Worm (Caenorhabditis elegans) whole organism, L3 larva: ENCODE results near the gene T15B12.2.
A peak's percentile ranks its signal among the peaks of the same experiment; 100 is the strongest.

Experiments
- R02D3.7 ChIP-seq: fragments of 150-350 bp; optimal IDR thresholded peaks from 2 replicates; lab custom pipeline; 2014; ENCODE audit warnings: missing biosample characterization, missing genetic modification characterization
- ama-1 ChIP-seq: fragments of 150-350 bp; optimal IDR thresholded peaks from 2 replicates; lab custom pipeline; 2018
- ceh-16 ChIP-seq: sonication (generic microtip); optimal IDR thresholded peaks from 2 replicates; lab custom pipeline; 2017; ENCODE audit warnings: missing biosample characterization, missing genetic modification characterization
- ceh-28 ChIP-seq: fragments of 150-350 bp; optimal IDR thresholded peaks from 2 replicates; lab custom pipeline; 2014; ENCODE audit warnings: missing biosample characterization, missing genetic modification reagents, missing genetic modification characterization
- egl-27 ChIP-seq: sonication (generic microtip); optimal IDR thresholded peaks from 4 replicates; lab custom pipeline; 2017; ENCODE audit warnings: missing biosample characterization, missing genetic modification reagents, missing genetic modification characterization
- egl-5 ChIP-seq: fragments of 150-350 bp; optimal IDR thresholded peaks from 2 replicates; lab custom pipeline; 2017; ENCODE audit warnings: missing biosample characterization, missing genetic modification reagents, missing genetic modification characterization, inconsistent platforms
- elt-1 ChIP-seq: fragments of 150-350 bp; optimal IDR thresholded peaks from 2 replicates; lab custom pipeline; 2014; ENCODE audit warnings: missing biosample characterization, missing genetic modification characterization
- elt-2 ChIP-seq: sonication (generic microtip); optimal IDR thresholded peaks from 2 replicates; lab custom pipeline; 2016; ENCODE audit warnings: missing genetic modification reagents, mild to moderate bottlenecking, missing genetic modification characterization, missing compliant biosample characterization
- elt-3 ChIP-seq, 3 experiments: fragments of 150-350 bp in 1 of 3; sonication (generic microtip) in 2 of 3; optimal IDR thresholded peaks; 2 replicates in 2 of 3; 4 replicates in 1 of 3; lab custom pipeline; 2014 to 2017; ENCODE audit warnings: missing biosample characterization in 3 of 3, missing genetic modification characterization in 3 of 3
- eor-1 ChIP-seq, 2 experiments: fragments of 150-350 bp; optimal IDR thresholded peaks; 2 replicates each; lab custom pipeline; 2014 to 2018; ENCODE audit warnings: missing biosample characterization in 2 of 2, missing genetic modification characterization in 2 of 2
- fkh-10 ChIP-seq: sonication (generic microtip); optimal IDR thresholded peaks from 2 replicates; lab custom pipeline; 2017; ENCODE audit warnings: missing biosample characterization, missing genetic modification reagents, missing genetic modification characterization
- fkh-2 ChIP-seq: fragments of 150-350 bp; optimal IDR thresholded peaks from 2 replicates; lab custom pipeline; 2014; ENCODE audit warnings: missing biosample characterization, missing genetic modification reagents, missing genetic modification characterization
- fos-1 ChIP-seq: fragments of 150-350 bp; optimal IDR thresholded peaks from 2 replicates; lab custom pipeline; 2014; ENCODE audit warnings: missing biosample characterization, missing genetic modification characterization
- hmg-11 ChIP-seq: sonication (generic microtip); optimal IDR thresholded peaks from 2 replicates; lab custom pipeline; 2016; ENCODE audit warnings: missing genetic modification characterization, missing compliant biosample characterization
- lin-15B ChIP-seq: fragments of 150-350 bp; optimal IDR thresholded peaks from 2 replicates; lab custom pipeline; 2014; ENCODE audit warnings: missing biosample characterization, missing genetic modification characterization
- lin-39 ChIP-seq: fragments of 150-350 bp; optimal IDR thresholded peaks from 2 replicates; lab custom pipeline; 2018; ENCODE audit warnings: missing biosample characterization, missing genetic modification reagents, missing genetic modification characterization
- lsy-12 ChIP-seq: sonication (generic microtip); optimal IDR thresholded peaks from 2 replicates; lab custom pipeline; 2016; ENCODE audit warnings: mild to moderate bottlenecking, missing genetic modification characterization, missing compliant biosample characterization
- mdl-1 ChIP-seq: fragments of 150-350 bp; optimal IDR thresholded peaks from 2 replicates; lab custom pipeline; 2014; ENCODE audit warnings: missing biosample characterization, missing genetic modification characterization
- mml-1 ChIP-seq: fragments of 150-350 bp; sonication (generic microtip); optimal IDR thresholded peaks from 3 replicates; lab custom pipeline; 2014; ENCODE audit warnings: missing biosample characterization, missing genetic modification characterization
- nfya-1 ChIP-seq: sonication (generic microtip); optimal IDR thresholded peaks from 2 replicates; lab custom pipeline; 2017; ENCODE audit warnings: missing genetic modification characterization, mild to moderate bottlenecking, missing compliant biosample characterization, antibody characterized with exemption, moderate library complexity; ENCODE audit not compliant: insufficient read depth
- nhr-12 ChIP-seq: fragments of 150-350 bp; optimal IDR thresholded peaks from 2 replicates; lab custom pipeline; 2014; ENCODE audit warnings: missing biosample characterization, missing genetic modification characterization
- nhr-23 ChIP-seq: fragments of 150-350 bp; optimal IDR thresholded peaks from 2 replicates; lab custom pipeline; 2014; ENCODE audit warnings: missing biosample characterization, missing genetic modification reagents, missing genetic modification characterization
- nhr-25 ChIP-seq: sonication (generic microtip); optimal IDR thresholded peaks from 2 replicates; lab custom pipeline; 2017; ENCODE audit warnings: missing biosample characterization, missing genetic modification characterization
- nhr-28 ChIP-seq: fragments of 150-350 bp; optimal IDR thresholded peaks from 2 replicates; lab custom pipeline; 2014; ENCODE audit warnings: missing biosample characterization, missing genetic modification characterization
- nhr-43 ChIP-seq: sonication (generic microtip); optimal IDR thresholded peaks from 2 replicates; lab custom pipeline; 2016; ENCODE audit warnings: mild to moderate bottlenecking, missing genetic modification characterization, missing compliant biosample characterization; ENCODE audit not compliant: poor library complexity, severe bottlenecking
- nhr-67 ChIP-seq: fragments of 150-350 bp; optimal IDR thresholded peaks from 2 replicates; lab custom pipeline; 2014; ENCODE audit warnings: missing biosample characterization, missing genetic modification characterization
- nhr-77 ChIP-seq: fragments of 150-350 bp; optimal IDR thresholded peaks from 2 replicates; lab custom pipeline; 2014; ENCODE audit warnings: missing biosample characterization, missing genetic modification characterization
- pha-4 ChIP-seq: fragments of 150-350 bp; optimal IDR thresholded peaks from 2 replicates; lab custom pipeline; 2014; ENCODE audit warnings: missing biosample characterization, missing genetic modification reagents, missing genetic modification characterization
- pqm-1 ChIP-seq: fragments of 150-350 bp; optimal IDR thresholded peaks from 2 replicates; lab custom pipeline; 2017; ENCODE audit warnings: missing biosample characterization, missing genetic modification characterization, inconsistent platforms
- skn-1 ChIP-seq: fragments of 150-350 bp; optimal IDR thresholded peaks from 2 replicates; lab custom pipeline; 2014; ENCODE audit warnings: missing biosample characterization, missing genetic modification characterization
- snpc-4 ChIP-seq: fragments of 150-350 bp; optimal IDR thresholded peaks from 2 replicates; lab custom pipeline; 2014; ENCODE audit warnings: missing biosample characterization, missing genetic modification characterization
- tbx-2 ChIP-seq: sonication (generic microtip); optimal IDR thresholded peaks from 2 replicates; lab custom pipeline; 2016; ENCODE audit warnings: mild to moderate bottlenecking, missing genetic modification characterization, missing compliant biosample characterization
- unc-62 ChIP-seq: fragments of 150-350 bp; sonication (generic microtip); optimal IDR thresholded peaks from 4 replicates; lab custom pipeline; 2014; ENCODE audit warnings: missing biosample characterization, missing genetic modification reagents, missing genetic modification characterization
- zag-1 ChIP-seq: fragments of 150-350 bp; optimal IDR thresholded peaks from 2 replicates; lab custom pipeline; 2014; ENCODE audit warnings: missing biosample characterization, missing genetic modification characterization
- ztf-11 ChIP-seq: fragments of 150-350 bp; optimal IDR thresholded peaks from 2 replicates; lab custom pipeline; 2014; ENCODE audit warnings: missing biosample characterization, missing genetic modification characterization
- ztf-4 ChIP-seq: fragments of 150-350 bp; optimal IDR thresholded peaks from 2 replicates; lab custom pipeline; 2014; ENCODE audit warnings: missing biosample characterization, missing genetic modification characterization

Gene T15B12.2

ce11 chrIII:5290230-5290629, 11.5 kb downstream of the T15B12.2 start:
- TF ChIP-seq lin-15B (tag; lab: Kevin White, UChicago) (no peak), snpc-4 (tag; lab: Kevin White, UChicago) (no peak), skn-1 (tag; lab: Kevin White, UChicago) (no peak), nhr-12 (tag; lab: Kevin White, UChicago) (no peak), lsy-12 (tag; lab: Kevin White, UChicago) (no peak), ztf-11 (tag; lab: Kevin White, UChicago) (no peak), lin-39 (tag; lab: Kevin White, UChicago) (no peak), nhr-67 (no peak), pha-4 (tag; lab: Kevin White, UChicago) (no peak), elt-3 (tag; optimal IDR thresholded peaks at IDR 0.05; lab: Kevin White, UChicago) (no peak), eor-1 (tag; optimal IDR thresholded peaks at IDR 0.05; lab: Kevin White, UChicago) (no peak), ztf-4 (no peak), unc-62 (GFP tag; lab: Kevin White, UChicago) (no peak), nhr-25 (tag; lab: Kevin White, UChicago) (no peak), nfya-1 (tag; lab: Kevin White, UChicago) (no peak)

- no peak for TF ChIP-seq pqm-1
- TF ChIP-seq fkh-10 (GFP tag; lab: Kevin White, UChicago), result no peak
- no peak for TF ChIP-seq hmg-11
- TF ChIP-seq fkh-2 (tag; lab: Kevin White, UChicago), result no peak
- TF ChIP-seq lin-39 (tag; lab: Kevin White, UChicago), result no peak
- no peak for TF ChIP-seq ztf-4
- no peak for TF ChIP-seq R02D3.7
These were observed 13.8 kb downstream of the T15B12.2 start, which contains the start of gene T15B12.1 for ce11 chrIII:5287877-5288276. T15B12.1 (plus strand) TSS chrIII:5288177.

ce11 chrIII:5286205-5286604, 15.5 kb downstream of the T15B12.2 start, which contains the start of gene ZC395.11:
ZC395.11 (minus strand) TSS chrIII:5286305.
- TF ChIP-seq pqm-1 (no peak), ztf-11 (tag; lab: Kevin White, UChicago) (no peak), nhr-77 (tag; lab: Kevin White, UChicago) (no peak), elt-2 (tag; lab: Kevin White, UChicago) (no peak), fos-1 (tag; lab: Kevin White, UChicago) (no peak), nhr-28 (no peak), nhr-43 (tag; lab: Kevin White, UChicago) (no peak), zag-1 (no peak), nhr-25 (tag; lab: Kevin White, UChicago) (no peak), egl-5 (no peak), ceh-28 (no peak), egl-27 (no peak), eor-1 (tag; optimal IDR thresholded peaks at IDR 0.05; lab: Kevin White, UChicago) (no peak)

ce11 chrIII:5285484-5285883, 16.2 kb downstream of the T15B12.2 start:
- no peak for TF ChIP-seq tbx-2 (tag; lab: Kevin White, UChicago)
- TF ChIP-seq mdl-1 (tag; lab: Kevin White, UChicago), result no peak
- TF ChIP-seq hmg-11, result no peak

ce11 chrIII:5280228-5280627, 21.5 kb downstream of the T15B12.2 start:
- no peak for TF ChIP-seq pqm-1
- no peak for TF ChIP-seq ceh-16 (tag; lab: Kevin White, UChicago)
- no peak for TF ChIP-seq nhr-28
- TF ChIP-seq ztf-4, result no peak
- no peak for TF ChIP-seq elt-3 (tag; optimal IDR thresholded peaks at IDR 0.05; lab: Kevin White, UChicago)
- TF ChIP-seq ceh-28, result no peak
- peak; percentile 67 for TF ChIP-seq hmg-11
- TF ChIP-seq nhr-67, result no peak
- no peak for TF ChIP-seq lsy-12 (tag; lab: Kevin White, UChicago)
- TF ChIP-seq elt-1, result peak; percentile 17
- no peak for TF ChIP-seq egl-5
- no peak for TF ChIP-seq nhr-12 (tag; lab: Kevin White, UChicago)
- TF ChIP-seq mml-1 (tag; lab: Kevin White, UChicago), result no peak
- no peak for TF ChIP-seq lin-15B (tag; lab: Kevin White, UChicago)
- TF ChIP-seq fos-1 (tag; lab: Kevin White, UChicago), result no peak
- no peak for TF ChIP-seq ama-1 (lab: Kevin White, UChicago)
- no peak for TF ChIP-seq zag-1
- no peak for TF ChIP-seq skn-1 (tag; lab: Kevin White, UChicago)
- TF ChIP-seq fkh-10 (GFP tag; lab: Kevin White, UChicago), result no peak
- TF ChIP-seq tbx-2 (tag; lab: Kevin White, UChicago), result no peak
- TF ChIP-seq nhr-23 (tag; lab: Kevin White, UChicago), result no peak
- TF ChIP-seq nhr-43 (tag; lab: Kevin White, UChicago), result no peak
- peak; percentile 1 for TF ChIP-seq lin-39 (tag; lab: Kevin White, UChicago)
- no peak for TF ChIP-seq elt-2 (tag; lab: Kevin White, UChicago)
- TF ChIP-seq nfya-1 (tag; lab: Kevin White, UChicago), result peak; percentile 47
- no peak for TF ChIP-seq fkh-2 (tag; lab: Kevin White, UChicago)
